Fruit fly (Drosophila melanogaster): ENCODE data around the gene COX7B.

DNA sequence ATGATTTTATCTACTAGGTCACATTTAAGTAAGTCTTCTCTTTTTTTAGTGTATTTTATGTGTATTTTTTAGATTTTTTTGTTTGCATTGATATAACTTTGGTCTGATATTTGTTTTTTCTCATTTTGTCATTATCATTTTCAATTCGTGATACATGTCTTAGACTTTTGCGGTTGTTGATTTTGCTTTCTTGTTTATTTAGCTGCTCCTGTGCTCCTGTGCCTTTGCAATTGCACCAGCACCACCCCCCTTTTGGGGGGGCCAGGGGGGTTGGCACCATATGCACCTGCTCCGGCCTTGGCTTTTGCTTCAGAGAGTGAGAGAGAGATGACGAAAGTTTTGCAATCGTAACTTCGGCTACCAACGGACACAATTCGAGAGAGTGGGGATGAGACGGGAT is 24.4 kb upstream of the COX7B start:
- TF ChIP-seq CG17806 (tag; optimal IDR thresholded peaks at IDR 0.05) (no peak), gl (tag; optimal IDR thresholded peaks at IDR 0.05) (no peak), CG8301 (tag; optimal IDR thresholded peaks at IDR 0.05) (no peak), Ets98B (GFP tag; IDR thresholded peaks at IDR 0.05) (no peak), Pif1B (GFP tag; optimal IDR thresholded peaks at IDR 0.05) (no peak), CG13204 (GFP tag; optimal IDR thresholded peaks at IDR 0.05) (no peak), CG4496 (GFP tag; IDR thresholded peaks at IDR 0.05) (no peak)

Data from whole organism, pupa.